Fruit fly (Drosophila melanogaster): ENCODE results near the gene CG43098.

CG43098 gene

DNA sequence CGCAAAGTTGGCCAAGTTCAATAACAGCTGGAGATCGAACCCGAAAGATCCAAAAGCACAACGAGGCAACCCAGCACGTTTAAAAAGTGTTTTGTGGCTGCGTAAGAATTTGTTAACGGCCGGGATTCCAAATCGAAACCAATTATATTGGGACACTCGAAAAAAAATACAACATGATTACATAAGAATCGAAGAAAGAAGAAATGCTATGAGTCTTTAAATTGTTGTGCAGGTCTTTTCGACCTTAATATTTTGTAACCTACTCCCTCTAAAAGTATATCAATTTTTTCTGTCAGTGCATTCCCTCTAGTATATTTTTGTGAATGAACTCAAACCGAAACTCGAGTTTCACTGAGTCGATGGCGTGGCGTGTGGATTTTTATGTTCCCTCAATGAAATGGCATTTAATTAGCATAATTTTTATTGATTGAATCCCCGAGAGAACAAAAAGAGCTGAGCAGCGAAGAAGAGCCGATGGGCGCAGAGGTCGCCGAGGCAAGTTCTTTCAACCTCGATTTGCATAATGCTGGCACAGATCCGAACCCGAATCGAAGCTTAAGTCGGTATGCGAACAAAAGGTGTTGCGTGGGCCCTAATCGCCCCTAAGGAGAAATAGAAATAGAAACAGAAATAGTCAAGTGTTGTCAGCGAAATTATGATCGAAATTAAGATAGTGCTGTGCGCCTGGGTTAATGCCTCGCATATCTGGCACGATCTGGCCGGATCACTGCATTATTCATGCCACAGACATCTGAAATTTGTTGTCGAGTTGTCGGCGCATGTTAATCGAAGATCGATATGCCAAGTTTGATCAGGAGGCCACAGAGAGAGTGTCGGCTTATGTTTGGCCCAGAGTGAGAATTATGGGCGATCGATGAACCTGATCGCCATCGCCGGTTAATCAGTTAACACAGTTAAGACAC is 6.7 kb downstream of the CG43098 start (continued):
- TF ChIP-seq az2 (GFP tag; optimal IDR thresholded peaks at IDR 0.05) = peak; percentile 69
- TF ChIP-seq Sox102F (GFP tag; optimal IDR thresholded peaks at IDR 0.05) = peak; percentile 56
- no peak for TF ChIP-seq Awh (GFP tag; IDR thresholded peaks at IDR 0.05)
- no peak for TF ChIP-seq NFAT (GFP tag; IDR thresholded peaks at IDR 0.05)
- TF ChIP-seq otp (GFP tag; IDR thresholded peaks at IDR 0.05) = 0 out of 3 replicates have a peak, but pooled peaks have one; percentile 21
- peak; percentile 40; the same call in 2 of the 3 replicates for TF ChIP-seq tgo (GFP tag; IDR thresholded peaks at IDR 0.05)
- TF ChIP-seq Kr (GFP tag; optimal IDR thresholded peaks at IDR 0.05) = no peak
- TF ChIP-seq CG17612 (GFP tag; IDR thresholded peaks at IDR 0.05) = 0 out of 2 replicates have a peak, but pooled peaks have one; percentile 19
- TF ChIP-seq Hand (GFP tag; optimal IDR thresholded peaks at IDR 0.05) = no peak
- no peak for TF ChIP-seq CG11504 (tag; optimal IDR thresholded peaks at IDR 0.05)
- peak in 1 of 2 experiments; percentile 86 for TF ChIP-seq bsh (GFP tag; optimal IDR thresholded peaks at IDR 0.05)
- peak; percentile 49 for TF ChIP-seq CG17568 (GFP tag; optimal IDR thresholded peaks at IDR 0.05)
- no peak for TF ChIP-seq CG3281 (GFP tag; optimal IDR thresholded peaks at IDR 0.05)
- peak; percentile 53 for TF ChIP-seq Chrac-16 (GFP tag; optimal IDR thresholded peaks at IDR 0.05)
- peak in 1 of 3 experiments; percentile 75 for TF ChIP-seq lola (GFP tag; optimal IDR thresholded peaks at IDR 0.05)
- TF ChIP-seq amos (GFP tag; IDR thresholded peaks at IDR 0.05; ENCODE audit: partially characterized antibody) = no peak
- no peak for TF ChIP-seq Sry-β (GFP tag; optimal IDR thresholded peaks at IDR 0.05)
- no peak for TF ChIP-seq sima (GFP tag; optimal IDR thresholded peaks at IDR 0.05)
- TF ChIP-seq sug (tag; optimal IDR thresholded peaks at IDR 0.05) = no peak
- TF ChIP-seq GATAe (GFP tag; conservative IDR thresholded peaks at IDR 0.05) = no peak
- TF ChIP-seq PHDP (tag; optimal IDR thresholded peaks at IDR 0.05) = peak; percentile 61
- no peak for TF ChIP-seq hth (optimal IDR thresholded peaks at IDR 0.05)
- peak; percentile 0 for TF ChIP-seq caup (GFP tag; optimal IDR thresholded peaks at IDR 0.05; ENCODE audit: severe bottlenecking)
- peak; percentile 50 for TF ChIP-seq al (GFP tag; IDR thresholded peaks at IDR 0.05)
- TF ChIP-seq Doc2 (GFP tag; IDR thresholded peaks at IDR 0.05) = no peak
- peak; percentile 37; the same call in 1 of the 2 replicates for TF ChIP-seq Taf1 (GFP tag; IDR thresholded peaks at IDR 0.05)
- peak; percentile 35 for TF ChIP-seq Usf (GFP tag; optimal IDR thresholded peaks at IDR 0.05)
- no peak for TF ChIP-seq CG11696 (GFP tag; IDR thresholded peaks at IDR 0.05)
- peak; percentile 12; the same call in 1 of the 2 replicates for TF ChIP-seq ssp (GFP tag; IDR thresholded peaks at IDR 0.05)
- no peak for TF ChIP-seq Dp (GFP tag; optimal IDR thresholded peaks at IDR 0.05)
- peak; percentile 16 for TF ChIP-seq CG11398 (GFP tag; optimal IDR thresholded peaks at IDR 0.05)
- TF ChIP-seq so (GFP tag; IDR thresholded peaks at IDR 0.05) = 0 out of 3 replicates have a peak, but pooled peaks have one; percentile 58
- TF ChIP-seq Xbp1 (GFP tag; optimal IDR thresholded peaks at IDR 0.05) = peak; percentile 54
- TF ChIP-seq CG2889 (GFP tag; IDR thresholded peaks at IDR 0.05) = no peak
- TF ChIP-seq zfh1 (GFP tag; IDR thresholded peaks at IDR 0.05) = peak; percentile 66; the same call in 2 of the 3 replicates
- peak; percentile 70 for TF ChIP-seq grau (tag; optimal IDR thresholded peaks at IDR 0.05)
- peak; percentile 62 for TF ChIP-seq CG9727 (GFP tag; optimal IDR thresholded peaks at IDR 0.05)
- TF ChIP-seq CTCF (GFP tag; optimal IDR thresholded peaks at IDR 0.05) = no peak
- TF ChIP-seq p53 (GFP tag; optimal IDR thresholded peaks at IDR 0.05) = no peak
- TF ChIP-seq CG16815 (GFP tag; optimal IDR thresholded peaks at IDR 0.05) = peak; percentile 46
- TF ChIP-seq kni (GFP tag; optimal IDR thresholded peaks at IDR 0.05) = no peak
- no peak for TF ChIP-seq Elba2 (GFP tag; optimal IDR thresholded peaks at IDR 0.05)
- no peak for TF ChIP-seq luna (GFP tag; optimal IDR thresholded peaks at IDR 0.05)
- no peak for TF ChIP-seq CG8290 (GFP tag; optimal IDR thresholded peaks at IDR 0.05)
- no peak for TF ChIP-seq CG8290 (tag; optimal IDR thresholded peaks at IDR 0.05)
- TF ChIP-seq MESR4 (GFP tag; optimal IDR thresholded peaks at IDR 0.05) = no peak
- no peak for TF ChIP-seq CG7372 (GFP tag; IDR thresholded peaks at IDR 0.05)
- peak; percentile 18 for TF ChIP-seq Bteb2 (GFP tag; optimal IDR thresholded peaks at IDR 0.05)
- peak; percentile 35 for TF ChIP-seq ab (GFP tag; optimal IDR thresholded peaks at IDR 0.05)

Data from whole organism, embryonic.